Fruit fly (Drosophila melanogaster) whole organism, embryonic: ENCODE results near the gene CG42578.
A peak's percentile ranks its signal among the peaks of the same experiment; 100 is the strongest.

Source experiments
- Bdp1 ChIP-seq: fragments of 200-800 bp; sonication (Bioruptor generic); optimal IDR thresholded peaks from 3 replicates; lab custom pipeline; 2016; ENCODE audit warnings: missing biosample characterization, missing genetic modification characterization
- CG12104 ChIP-seq: fragments of 200-800 bp; sonication (Bioruptor generic); optimal IDR thresholded peaks from 3 replicates; lab custom pipeline; 2016; ENCODE audit warnings: missing biosample characterization, missing genetic modification characterization
- CG12299 ChIP-seq: fragments of 200-800 bp; sonication (Bioruptor generic); optimal IDR thresholded peaks from 2 replicates; lab custom pipeline; 2018; ENCODE audit warnings: missing biosample characterization, mild to moderate bottlenecking, missing genetic modification characterization
- CG12659 ChIP-seq: fragments of 200-800 bp; sonication (Bioruptor generic); optimal IDR thresholded peaks from 3 replicates; lab custom pipeline; 2017; ENCODE audit warnings: mild to moderate bottlenecking, missing biosample characterization, missing genetic modification reagents, missing genetic modification characterization
- CG12942 ChIP-seq: fragments of 200-800 bp; sonication (Bioruptor generic); optimal IDR thresholded peaks from 3 replicates; lab custom pipeline; 2016; ENCODE audit warnings: missing biosample characterization, missing genetic modification characterization
- CG13123 ChIP-seq: fragments of 200-800 bp; sonication (Bioruptor generic); optimal IDR thresholded peaks from 2 replicates; lab custom pipeline; 2016; ENCODE audit warnings: missing biosample characterization, missing genetic modification characterization
- CG13287 ChIP-seq: fragments of 200-800 bp; sonication (Bioruptor generic); IDR thresholded peaks from 2 replicates; pipeline ENCODE4 v1.3.6; 2022; ENCODE audit warnings: missing biosample characterization, missing genetic modification characterization; ENCODE audit not compliant: partially characterized antibody
- CG13894 ChIP-seq: fragments of 200-800 bp; sonication (Bioruptor generic); optimal IDR thresholded peaks from 3 replicates; lab custom pipeline; 2018; ENCODE audit warnings: missing biosample characterization, mild to moderate bottlenecking, missing genetic modification characterization, moderate library complexity
- CG14710 ChIP-seq: fragments of 200-800 bp; sonication (Bioruptor generic); optimal IDR thresholded peaks from 3 replicates; lab custom pipeline; 2019; ENCODE audit warnings: missing biosample characterization, mild to moderate bottlenecking, missing genetic modification characterization, moderate library complexity
- CG15073 ChIP-seq: fragments of 200-800 bp; sonication (Bioruptor generic); optimal IDR thresholded peaks from 2 replicates; lab custom pipeline; 2016; ENCODE audit warnings: missing biosample characterization, missing genetic modification characterization
- CG1529 ChIP-seq: fragments of 200-800 bp; sonication (Bioruptor generic); optimal IDR thresholded peaks from 3 replicates; lab custom pipeline; 2018; ENCODE audit warnings: missing biosample characterization, missing genetic modification characterization
- CG16779 ChIP-seq: fragments of 200-800 bp; sonication (Bioruptor generic); IDR thresholded peaks from 2 replicates; pipeline ENCODE4 v1.3.6; 2022; ENCODE audit warnings: missing biosample characterization, missing genetic modification characterization
- CG17328 ChIP-seq: fragments of 200-800 bp; sonication (Bioruptor generic); IDR thresholded peaks from 2 replicates; pipeline ENCODE4 v1.3.6; 2022; ENCODE audit warnings: missing biosample characterization, missing genetic modification characterization
- CG17568 ChIP-seq: fragments of 200-800 bp; sonication (Bioruptor generic); optimal IDR thresholded peaks from 2 replicates; lab custom pipeline; 2018; ENCODE audit warnings: missing biosample characterization, mild to moderate bottlenecking, missing genetic modification characterization, moderate library complexity
- CG17829 ChIP-seq: fragments of 200-800 bp; optimal IDR thresholded peaks from 2 replicates; lab custom pipeline; 2019; ENCODE audit warnings: missing biosample characterization, mild to moderate bottlenecking, missing genetic modification characterization, moderate library complexity
- CG2202 ChIP-seq: fragments of 200-800 bp; sonication (Bioruptor generic); optimal IDR thresholded peaks from 2 replicates; lab custom pipeline; 2018; ENCODE audit warnings: missing biosample characterization, mild to moderate bottlenecking, missing genetic modification characterization
- CG2875 ChIP-seq: fragments of 200-800 bp; sonication (Bioruptor generic); optimal IDR thresholded peaks from 2 replicates; lab custom pipeline; 2017; ENCODE audit warnings: missing biosample characterization, mild to moderate bottlenecking, missing genetic modification characterization, missing genetic modification reagents
- CG31365 ChIP-seq: fragments of 200-800 bp; sonication (Bioruptor generic); optimal IDR thresholded peaks from 2 replicates; lab custom pipeline; 2018; ENCODE audit warnings: missing biosample characterization, mild to moderate bottlenecking, missing genetic modification characterization
- CG4424 ChIP-seq: fragments of 200-800 bp; sonication (Bioruptor generic); optimal IDR thresholded peaks from 3 replicates; lab custom pipeline; 2016; ENCODE audit warnings: missing biosample characterization, missing genetic modification characterization
- CG4617 ChIP-seq: fragments of 200-800 bp; sonication (Bioruptor generic); optimal IDR thresholded peaks from 3 replicates; lab custom pipeline; 2016; ENCODE audit warnings: missing biosample characterization, missing genetic modification characterization, borderline replicate concordance
- CG6254 ChIP-seq: fragments of 200-800 bp; sonication (Bioruptor generic); optimal IDR thresholded peaks from 3 replicates; lab custom pipeline; 2017; ENCODE audit warnings: mild to moderate bottlenecking, missing biosample characterization, missing genetic modification reagents, missing genetic modification characterization
- CG8290 ChIP-seq, 3 experiments: fragments of 200-800 bp; sonication (Bioruptor generic); optimal IDR thresholded peaks; 2 replicates each; lab custom pipeline; 2016 to 2019; ENCODE audit warnings: missing biosample characterization in 3 of 3, missing genetic modification characterization in 3 of 3, mild to moderate bottlenecking in 2 of 3, moderate library complexity in 1 of 3
- CG8478 ChIP-seq: fragments of >200 bp; optimal IDR thresholded peaks from 2 replicates; lab custom pipeline; 2018
- CG9437 ChIP-seq: fragments of 200-800 bp; sonication (Bioruptor generic); optimal IDR thresholded peaks from 2 replicates; lab custom pipeline; 2018; ENCODE audit warnings: missing biosample characterization, mild to moderate bottlenecking, missing genetic modification characterization
- HLH3B ChIP-seq: fragments of 200-800 bp; sonication (Bioruptor generic); IDR thresholded peaks from 2 replicates; pipeline ENCODE4 v1.3.6; 2022; ENCODE audit warnings: missing biosample characterization, missing genetic modification characterization
- HLHmδ ChIP-seq: fragments of 200-800 bp; sonication (Bioruptor generic); optimal IDR thresholded peaks from 2 replicates; lab custom pipeline; 2018; ENCODE audit warnings: missing biosample characterization, mild to moderate bottlenecking, missing genetic modification characterization, moderate library complexity
- Hr51 ChIP-seq, 2 experiments: fragments of 200-800 bp; sonication (Bioruptor generic); optimal IDR thresholded peaks; 2 replicates in 1 of 2; 3 replicates in 1 of 2; lab custom pipeline; 2016 to 2018; ENCODE audit warnings: missing biosample characterization in 2 of 2, missing genetic modification characterization in 2 of 2, mild to moderate bottlenecking in 1 of 2, moderate library complexity in 1 of 2
- Hr78 ChIP-seq, 2 experiments: fragments of 200-800 bp in 1 of 2; fragments of >200 bp in 1 of 2; sonication (Bioruptor generic) in 1 of 2; optimal IDR thresholded peaks; 2 replicates each; lab custom pipeline; 2017 to 2019; ENCODE audit warnings: missing biosample characterization in 2 of 2, missing genetic modification characterization in 2 of 2, mild to moderate bottlenecking in 1 of 2, moderate library complexity in 1 of 2
- Kr ChIP-seq: fragments of 200-800 bp; sonication (Bioruptor generic); optimal IDR thresholded peaks from 2 replicates; lab custom pipeline; 2017; ENCODE audit warnings: missing biosample characterization, mild to moderate bottlenecking, missing genetic modification characterization
- Spps ChIP-seq: fragments of 200-800 bp; sonication (Bioruptor generic); optimal IDR thresholded peaks from 2 replicates; lab custom pipeline; 2018; ENCODE audit warnings: missing biosample characterization, mild to moderate bottlenecking, missing genetic modification characterization
- Sry-δ ChIP-seq: fragments of 200-800 bp; sonication (Bioruptor generic); optimal IDR thresholded peaks from 2 replicates; lab custom pipeline; 2016; ENCODE audit warnings: missing biosample characterization, missing genetic modification characterization
- bcd ChIP-seq: fragments of 200-800 bp; sonication (Bioruptor generic); optimal IDR thresholded peaks from 2 replicates; lab custom pipeline; 2017; ENCODE audit warnings: missing biosample characterization, mild to moderate bottlenecking, missing genetic modification characterization
- dm ChIP-seq: fragments of 200-800 bp; sonication (Bioruptor generic); optimal IDR thresholded peaks from 3 replicates; lab custom pipeline; 2016; ENCODE audit warnings: missing biosample characterization, missing genetic modification characterization
- emc ChIP-seq: fragments of 200-800 bp; sonication (Bioruptor generic); optimal IDR thresholded peaks from 2 replicates; lab custom pipeline; 2016; ENCODE audit warnings: missing biosample characterization, missing genetic modification characterization
- hth ChIP-seq: fragments of >200 bp; optimal IDR thresholded peaks from 2 replicates; lab custom pipeline; 2017; ENCODE audit warnings: inconsistent platforms
- inv ChIP-seq: fragments of 200-800 bp; sonication (Bioruptor generic); IDR thresholded peaks from 2 replicates; pipeline ENCODE4 v1.3.6; 2022; ENCODE audit warnings: missing biosample characterization, missing genetic modification characterization; ENCODE audit not compliant: partially characterized antibody
- jigr1 ChIP-seq: fragments of 200-800 bp; sonication (Bioruptor generic); IDR thresholded peaks from 3 replicates; pipeline ENCODE4 v1.3.6; 2022; ENCODE audit warnings: missing biosample characterization, missing genetic modification characterization
- jumu ChIP-seq: fragments of 200-800 bp; sonication (Bioruptor generic); optimal IDR thresholded peaks from 3 replicates; lab custom pipeline; 2016; ENCODE audit warnings: missing biosample characterization, missing genetic modification characterization
- lab ChIP-seq: fragments of 200-800 bp; sonication (Bioruptor generic); optimal IDR thresholded peaks from 3 replicates; lab custom pipeline; 2017; ENCODE audit warnings: missing biosample characterization, missing genetic modification characterization, mild to moderate bottlenecking, moderate library complexity, missing genetic modification reagents
- mirr ChIP-seq: fragments of 200-800 bp; sonication (Bioruptor generic); optimal IDR thresholded peaks from 3 replicates; lab custom pipeline; 2018; ENCODE audit warnings: missing biosample characterization, mild to moderate bottlenecking, missing genetic modification characterization
- nau ChIP-seq: fragments of 200-800 bp; sonication (Bioruptor generic); optimal IDR thresholded peaks from 3 replicates; lab custom pipeline; 2017; ENCODE audit warnings: missing biosample characterization, mild to moderate bottlenecking, missing genetic modification characterization, missing genetic modification reagents
- sc ChIP-seq, 3 experiments: fragments of >200 bp in 2 of 3; fragments of 200-800 bp in 1 of 3; sonication (Bioruptor generic) in 1 of 3; optimal IDR thresholded peaks; 2 replicates in 2 of 3; 3 replicates in 1 of 3; lab custom pipeline; 2017; ENCODE audit warnings: mild to moderate bottlenecking in 1 of 3, missing biosample characterization in 1 of 3, missing genetic modification characterization in 1 of 3, missing genetic modification reagents in 1 of 3
- sd ChIP-seq: fragments of 200-800 bp; sonication (Bioruptor generic); optimal IDR thresholded peaks from 3 replicates; lab custom pipeline; 2018; ENCODE audit warnings: missing biosample characterization, mild to moderate bottlenecking, missing genetic modification characterization, moderate library complexity
- sens-2 ChIP-seq: fragments of 200-800 bp; sonication (Bioruptor generic); IDR thresholded peaks from 2 replicates; pipeline ENCODE4 v1.3.6; 2022; ENCODE audit warnings: missing biosample characterization, missing genetic modification characterization
- sima ChIP-seq: fragments of 200-800 bp; sonication (Bioruptor generic); optimal IDR thresholded peaks from 2 replicates; lab custom pipeline; 2016; ENCODE audit warnings: missing biosample characterization, missing genetic modification characterization
- sqz ChIP-seq: fragments of 200-800 bp; sonication (Bioruptor generic); optimal IDR thresholded peaks from 3 replicates; lab custom pipeline; 2018; ENCODE audit warnings: missing biosample characterization, mild to moderate bottlenecking, missing genetic modification characterization
- vnd ChIP-seq: fragments of 200-800 bp; sonication (Bioruptor generic); IDR thresholded peaks from 3 replicates; pipeline ENCODE4 v1.3.6; 2022; ENCODE audit warnings: missing biosample characterization, missing genetic modification characterization; ENCODE audit not compliant: partially characterized antibody

CG42578 gene

dm6 chrX:20495767-20496656 lies 49.8 kb downstream of the CG42578 start (continued):
- TF ChIP-seq CG17328 (GFP tag; lab: Robert Waterston, UW) (peak; percentile 56), CG15073 (GFP tag; lab: Kevin White, UChicago) (peak; percentile 8), inv (GFP tag; lab: Robert Waterston, UW) (no peak), CG6254 (GFP tag; lab: Kevin White, UChicago) (peak; percentile 4), CG8290 (GFP tag; optimal IDR thresholded peaks at IDR 0.05; lab: Kevin White, UChicago) (no peak), CG8290 (tag; optimal IDR thresholded peaks at IDR 0.05; lab: Kevin White, UChicago) (peak in 1 of 2 experiments; percentile 34), Sry-δ (GFP tag; lab: Kevin White, UChicago) (peak; percentile 11), CG13123 (GFP tag; lab: Kevin White, UChicago) (no peak), sc (optimal IDR thresholded peaks at IDR 0.05; lab: Kevin White, UChicago) (no peak), sc (GFP tag; optimal IDR thresholded peaks at IDR 0.05; lab: Kevin White, UChicago) (peak; percentile 31), Hr78 (GFP tag; optimal IDR thresholded peaks at IDR 0.05; lab: Kevin White, UChicago) (no peak), jumu (peak; percentile 28), Spps (tag; lab: Kevin White, UChicago) (peak; percentile 6), sens-2 (no peak), CG8478 (lab: Kevin White, UChicago) (no peak), CG31365 (peak; percentile 11), lab (peak; percentile 74), dm (GFP tag; lab: Kevin White, UChicago) (peak; percentile 24), CG13287 (GFP tag; lab: Robert Waterston, UW) (no peak), CG12104 (GFP tag; lab: Kevin White, UChicago) (peak; percentile 30), CG13894 (no peak), emc (no peak), CG1529 (GFP tag; lab: Kevin White, UChicago) (peak; percentile 43), bcd (GFP tag; lab: Kevin White, UChicago) (peak; percentile 51), Bdp1 (GFP tag; lab: Kevin White, UChicago) (peak; percentile 43), Hr51 (GFP tag; optimal IDR thresholded peaks at IDR 0.05; lab: Kevin White, UChicago) (peak; percentile 28 to 64), jigr1 (GFP tag; lab: Robert Waterston, UW) (no peak), CG14710 (peak; percentile 47), CG16779 (GFP tag; lab: Robert Waterston, UW) (no peak), HLH3B (GFP tag; lab: Robert Waterston, UW) (peak; percentile 59), Kr (GFP tag; lab: Kevin White, UChicago) (no peak), CG12299 (tag; lab: Kevin White, UChicago) (peak; percentile 20), hth (lab: Kevin White, UChicago) (no peak), sd (tag; lab: Kevin White, UChicago) (peak; percentile 17), CG4424 (GFP tag; lab: Kevin White, UChicago) (peak; percentile 68), nau (GFP tag; lab: Kevin White, UChicago) (peak; percentile 46), CG4617 (GFP tag; lab: Kevin White, UChicago) (no peak), CG2875 (GFP tag; lab: Kevin White, UChicago) (peak; percentile 36), mirr (GFP tag; lab: Kevin White, UChicago) (no peak), sqz (GFP tag; lab: Kevin White, UChicago) (no peak), sima (GFP tag; lab: Kevin White, UChicago) (no peak), CG2202 (tag; lab: Kevin White, UChicago) (peak; percentile 34), CG12942 (GFP tag; lab: Kevin White, UChicago) (peak; percentile 13), CG9437 (GFP tag; lab: Kevin White, UChicago) (peak; percentile 37), HLHmδ (GFP tag; lab: Kevin White, UChicago) (no peak), CG17568 (GFP tag; lab: Kevin White, UChicago) (peak; percentile 14), CG12659 (GFP tag; lab: Kevin White, UChicago) (peak; percentile 43), vnd (GFP tag; lab: Robert Waterston, UW) (no peak), CG17829 (tag; lab: Kevin White, UChicago) (peak; percentile 47)
